Fruit fly (Drosophila melanogaster) whole organism, embryonic: Measurements from ENCODE around the gene Ugt37D1.

Experiments used
- Blimp-1 ChIP-seq: fragments of 200-800 bp; sonication (Bioruptor generic); optimal IDR thresholded peaks from 3 replicates; lab custom pipeline; 2018; ENCODE audit warnings: missing biosample characterization, missing genetic modification characterization, mild to moderate bottlenecking, moderate library complexity, missing genetic modification reagents
- CG10462 ChIP-seq: fragments of 200-800 bp; sonication (Bioruptor generic); optimal IDR thresholded peaks from 2 replicates; lab custom pipeline; 2016; ENCODE audit warnings: missing biosample characterization, missing genetic modification characterization
- CG11247 ChIP-seq: fragments of 200-800 bp; sonication (Bioruptor generic); IDR thresholded peaks from 2 replicates; pipeline ENCODE4 v1.3.6; 2022; ENCODE audit warnings: missing biosample characterization, missing genetic modification characterization
- CG11456 ChIP-seq: fragments of 200-800 bp; sonication (Bioruptor generic); IDR thresholded peaks from 3 replicates; pipeline ENCODE4 v1.3.6; 2022; ENCODE audit warnings: missing biosample characterization, missing genetic modification characterization
- CG12071 ChIP-seq: fragments of 200-800 bp; sonication (Bioruptor generic); optimal IDR thresholded peaks from 3 replicates; lab custom pipeline; 2018; ENCODE audit warnings: missing biosample characterization, mild to moderate bottlenecking, missing genetic modification characterization
- CG12104 ChIP-seq: fragments of 200-800 bp; sonication (Bioruptor generic); optimal IDR thresholded peaks from 3 replicates; lab custom pipeline; 2016; ENCODE audit warnings: missing biosample characterization, missing genetic modification characterization
- CG2116 ChIP-seq: fragments of 200-800 bp; sonication (Bioruptor generic); optimal IDR thresholded peaks from 3 replicates; lab custom pipeline; 2018; ENCODE audit warnings: missing biosample characterization, mild to moderate bottlenecking, missing genetic modification characterization
- CG31224 ChIP-seq: fragments of 200-800 bp; sonication (Bioruptor generic); IDR thresholded peaks from 2 replicates; pipeline ENCODE4 v1.3.6; 2022; ENCODE audit warnings: missing biosample characterization, missing genetic modification characterization
- CG31388 ChIP-seq: fragments of 200-800 bp; sonication (Bioruptor generic); optimal IDR thresholded peaks from 2 replicates; lab custom pipeline; 2016; ENCODE audit warnings: missing biosample characterization, missing genetic modification characterization
- CG31441 ChIP-seq: fragments of 200-800 bp; sonication (Bioruptor generic); IDR thresholded peaks from 2 replicates; pipeline ENCODE4 v1.3.6; 2022; ENCODE audit warnings: missing biosample characterization, missing genetic modification characterization
- CG32772 ChIP-seq: fragments of 200-800 bp; sonication (Bioruptor generic); IDR thresholded peaks from 2 replicates; pipeline ENCODE4 v1.3.6; 2022; ENCODE audit warnings: missing biosample characterization, missing genetic modification characterization
- CG42726 ChIP-seq: fragments of 200-800 bp; sonication (Bioruptor generic); IDR thresholded peaks from 2 replicates; pipeline ENCODE4 v1.3.6; 2022; ENCODE audit warnings: missing biosample characterization, missing genetic modification characterization; ENCODE audit not compliant: partially characterized antibody
- CG4360 ChIP-seq: fragments of 200-800 bp; sonication (Bioruptor generic); IDR thresholded peaks from 2 replicates; pipeline ENCODE4 v1.3.6; 2022; ENCODE audit warnings: missing biosample characterization, missing genetic modification characterization
- CG5180 ChIP-seq: fragments of 200-800 bp; sonication (Bioruptor generic); optimal IDR thresholded peaks from 3 replicates; lab custom pipeline; 2017; ENCODE audit warnings: missing biosample characterization, missing genetic modification characterization, mild to moderate bottlenecking, moderate library complexity, missing genetic modification reagents
- CG6654 ChIP-seq: fragments of 200-800 bp; sonication (Bioruptor generic); optimal IDR thresholded peaks from 2 replicates; lab custom pipeline; 2017; ENCODE audit warnings: missing biosample characterization, mild to moderate bottlenecking, missing genetic modification characterization
- CG8290 ChIP-seq, 3 experiments: fragments of 200-800 bp; sonication (Bioruptor generic); optimal IDR thresholded peaks; 2 replicates each; lab custom pipeline; 2016 to 2019; ENCODE audit warnings: missing biosample characterization in 3 of 3, missing genetic modification characterization in 3 of 3, mild to moderate bottlenecking in 2 of 3, moderate library complexity in 1 of 3
- CG9817 ChIP-seq: fragments of 200-800 bp; sonication (Bioruptor generic); optimal IDR thresholded peaks from 2 replicates; lab custom pipeline; 2018; ENCODE audit warnings: missing biosample characterization, mild to moderate bottlenecking, missing genetic modification characterization, moderate library complexity
- CkIIα-i1 ChIP-seq: fragments of 200-800 bp; sonication (Bioruptor generic); IDR thresholded peaks from 2 replicates; pipeline ENCODE4 v1.3.6; 2022; ENCODE audit warnings: missing biosample characterization, missing genetic modification characterization
- CrebB ChIP-seq: fragments of 200-800 bp; sonication (Bioruptor generic); optimal IDR thresholded peaks from 3 replicates; lab custom pipeline; 2018; ENCODE audit warnings: missing biosample characterization, mild to moderate bottlenecking, missing genetic modification characterization
- Dfd ChIP-seq, 2 experiments: fragments of >200 bp; optimal IDR thresholded peaks; 2 replicates each; lab custom pipeline; 2017; ENCODE audit warnings: missing biosample characterization in 2 of 2, missing genetic modification characterization in 2 of 2
- Dll ChIP-seq: fragments of 200-800 bp; sonication (Bioruptor generic); IDR thresholded peaks from 4 replicates; pipeline ENCODE4 v1.3.6; 2022; ENCODE audit warnings: missing biosample characterization, missing genetic modification characterization; ENCODE audit not compliant: partially characterized antibody
- ERR ChIP-seq: fragments of 200-800 bp; sonication (Bioruptor generic); optimal IDR thresholded peaks from 2 replicates; lab custom pipeline; 2016; ENCODE audit warnings: missing biosample characterization, missing genetic modification characterization
- Six4 ChIP-seq: fragments of 200-800 bp; sonication (Bioruptor generic); optimal IDR thresholded peaks from 2 replicates; lab custom pipeline; 2016; ENCODE audit warnings: missing biosample characterization, missing genetic modification characterization
- Xbp1 ChIP-seq: fragments of 200-800 bp; sonication (Bioruptor generic); optimal IDR thresholded peaks from 3 replicates; lab custom pipeline; 2016; ENCODE audit warnings: missing biosample characterization, mild to moderate bottlenecking, missing genetic modification characterization
- abd-A ChIP-seq: fragments of 200-800 bp; sonication (Bioruptor generic); optimal IDR thresholded peaks from 3 replicates; lab custom pipeline; 2019; ENCODE audit warnings: missing biosample characterization, mild to moderate bottlenecking, missing genetic modification characterization, moderate library complexity
- ac ChIP-seq: fragments of 200-800 bp; sonication (Bioruptor generic); optimal IDR thresholded peaks from 3 replicates; lab custom pipeline; 2017; ENCODE audit warnings: missing biosample characterization, mild to moderate bottlenecking, missing genetic modification characterization
- al ChIP-seq: fragments of 200-800 bp; sonication (Bioruptor generic); IDR thresholded peaks from 2 replicates; pipeline ENCODE4 v1.3.6; 2022; ENCODE audit warnings: missing biosample characterization, missing genetic modification characterization
- ato ChIP-seq: fragments of 200-800 bp; sonication (Bioruptor generic); IDR thresholded peaks from 2 replicates; pipeline ENCODE4 v1.3.6; 2022; ENCODE audit warnings: missing biosample characterization, missing genetic modification characterization; ENCODE audit not compliant: partially characterized antibody
- cato ChIP-seq: fragments of 200-800 bp; sonication (Bioruptor generic); optimal IDR thresholded peaks from 2 replicates; lab custom pipeline; 2016; ENCODE audit warnings: missing biosample characterization, missing genetic modification characterization, borderline replicate concordance
- dan ChIP-seq: fragments of 200-800 bp; sonication (Bioruptor generic); IDR thresholded peaks from 2 replicates; pipeline ENCODE4 v1.3.6; 2022; ENCODE audit warnings: missing biosample characterization, missing genetic modification characterization
- ems ChIP-seq: fragments of 200-800 bp; sonication (Bioruptor generic); optimal IDR thresholded peaks from 3 replicates; lab custom pipeline; 2016; ENCODE audit warnings: missing biosample characterization, missing genetic modification characterization
- fd3F ChIP-seq: fragments of 200-800 bp; sonication (Bioruptor generic); optimal IDR thresholded peaks from 2 replicates; lab custom pipeline; 2018; ENCODE audit warnings: missing biosample characterization, mild to moderate bottlenecking, missing genetic modification characterization, moderate library complexity
- gem ChIP-seq: fragments of 200-800 bp; sonication (Bioruptor generic); optimal IDR thresholded peaks from 2 replicates; lab custom pipeline; 2019; ENCODE audit warnings: missing biosample characterization, mild to moderate bottlenecking, missing genetic modification characterization, moderate library complexity
- jing ChIP-seq: fragments of 200-800 bp; sonication (Bioruptor generic); optimal IDR thresholded peaks from 2 replicates; lab custom pipeline; 2018; ENCODE audit warnings: missing biosample characterization, mild to moderate bottlenecking, missing genetic modification characterization
- kni ChIP-seq: fragments of 200-800 bp; sonication (Bioruptor generic); optimal IDR thresholded peaks from 3 replicates; lab custom pipeline; 2017; ENCODE audit warnings: mild to moderate bottlenecking, missing biosample characterization, missing genetic modification reagents, missing genetic modification characterization
- lab ChIP-seq: fragments of 200-800 bp; sonication (Bioruptor generic); optimal IDR thresholded peaks from 3 replicates; lab custom pipeline; 2017; ENCODE audit warnings: missing biosample characterization, missing genetic modification characterization, mild to moderate bottlenecking, moderate library complexity, missing genetic modification reagents
- mam ChIP-seq: fragments of 200-800 bp; sonication (Bioruptor generic); optimal IDR thresholded peaks from 3 replicates; lab custom pipeline; 2016; ENCODE audit warnings: missing biosample characterization, missing genetic modification characterization
- otp ChIP-seq: fragments of 200-800 bp; sonication (Bioruptor generic); IDR thresholded peaks from 3 replicates; pipeline ENCODE4, ENCODE4 v1.3.6; 2022; ENCODE audit warnings: missing biosample characterization, missing genetic modification characterization
- psq ChIP-seq: fragments of 200-800 bp; sonication (Bioruptor generic); optimal IDR thresholded peaks from 2 replicates; lab custom pipeline; 2017; ENCODE audit warnings: missing biosample characterization, missing genetic modification characterization
- repo ChIP-seq: fragments of 200-800 bp; sonication (Bioruptor generic); optimal IDR thresholded peaks from 2 replicates; lab custom pipeline; 2016; ENCODE audit warnings: missing biosample characterization, missing genetic modification characterization
- ro ChIP-seq: fragments of 200-800 bp; sonication (Bioruptor generic); IDR thresholded peaks from 2 replicates; pipeline ENCODE4 v1.3.6; 2022; ENCODE audit warnings: missing biosample characterization, missing genetic modification characterization
- salm ChIP-seq: fragments of 200-800 bp; sonication (Bioruptor generic); optimal IDR thresholded peaks from 2 replicates; lab custom pipeline; 2018; ENCODE audit warnings: missing biosample characterization, mild to moderate bottlenecking, missing genetic modification characterization
- seq ChIP-seq: fragments of 200-800 bp; sonication (Bioruptor generic); IDR thresholded peaks from 2 replicates; pipeline ENCODE4 v1.3.6; 2022; ENCODE audit warnings: missing biosample characterization, missing genetic modification characterization
- unpg ChIP-seq: fragments of 200-800 bp; sonication (Bioruptor generic); optimal IDR thresholded peaks from 3 replicates; lab custom pipeline; 2018; ENCODE audit warnings: missing biosample characterization, mild to moderate bottlenecking, missing genetic modification characterization, moderate library complexity
- vvl ChIP-seq: fragments of 200-800 bp; sonication (Bioruptor generic); IDR thresholded peaks from 2 replicates; pipeline ENCODE4 v1.3.6; 2022; ENCODE audit warnings: missing biosample characterization, missing genetic modification characterization

The Ugt37D1 gene

DNA sequence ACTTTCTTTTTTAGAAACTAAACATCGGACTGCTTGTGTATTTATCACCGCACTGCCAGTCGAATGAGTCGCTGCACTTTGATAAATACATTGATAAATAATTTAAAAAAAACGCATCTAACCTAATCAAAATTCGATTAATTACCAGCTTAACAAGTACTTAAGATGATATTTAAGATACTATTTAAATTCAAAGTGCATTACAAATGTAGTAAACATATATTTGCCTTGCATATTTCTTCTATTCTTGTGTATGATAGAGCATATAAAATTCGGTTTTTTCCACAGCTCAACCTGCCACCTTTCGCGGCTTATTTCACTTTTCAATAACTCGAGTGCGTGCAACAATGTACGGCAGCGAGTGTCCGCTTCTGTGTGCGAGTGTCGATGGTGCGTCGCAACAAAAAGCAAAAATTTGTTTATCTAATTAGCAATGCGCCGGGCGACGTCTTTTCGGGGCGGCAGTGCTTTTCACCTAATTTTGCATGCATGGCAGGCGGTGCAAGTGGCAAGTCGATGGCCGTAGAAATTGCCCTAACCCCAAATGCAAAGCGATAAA lies 5.6 kb downstream of the Ugt37D1 start, which contains the start of gene CG13272 (continued):
- TF ChIP-seq vvl (GFP tag; lab: Robert Waterston, UW) (peak; percentile 20; the same call in 1 of the 2 replicates), CG6654 (no peak), Blimp-1 (GFP tag; lab: Kevin White, UChicago) (peak; percentile 82), CG31388 (no peak)

DNA sequence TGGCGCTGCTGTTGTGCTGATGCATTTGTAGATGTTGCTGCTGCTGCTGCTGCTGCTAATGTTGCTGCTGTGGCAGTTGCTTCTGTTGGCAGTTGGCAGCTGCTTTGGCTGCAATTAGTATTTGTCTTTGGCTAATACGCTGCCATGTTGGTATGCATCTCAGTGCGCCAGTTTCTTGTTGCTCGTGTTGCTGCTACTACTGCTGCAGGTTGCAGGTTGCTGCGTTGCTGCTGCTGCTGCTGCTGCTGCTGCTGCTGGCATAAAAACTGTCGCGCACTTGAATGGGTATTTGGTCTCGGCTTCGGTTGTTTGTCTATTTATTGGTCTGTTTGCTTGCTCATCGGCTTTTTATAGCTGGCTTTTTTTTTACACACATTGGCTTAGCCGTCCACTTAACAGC lies 9.9 kb downstream of the Ugt37D1 start:
- TF ChIP-seq cato (GFP tag; lab: Kevin White, UChicago) (no peak), Dll (GFP tag; lab: Robert Waterston, UW) (no peak), CrebB (tag; lab: Kevin White, UChicago) (no peak), ato (no peak), fd3F (no peak), ac (GFP tag; lab: Kevin White, UChicago) (no peak), CG31441 (GFP tag; lab: Robert Waterston, UW) (no peak), lab (GFP tag; lab: Kevin White, UChicago) (no peak), CG32772 (no peak), CG2116 (no peak), ERR (GFP tag; lab: Kevin White, UChicago) (no peak), repo (GFP tag; lab: Kevin White, UChicago) (no peak), CkIIα-i1 (GFP tag; lab: Robert Waterston, UW) (no peak), CG9817 (tag; lab: Kevin White, UChicago) (no peak), CG11456 (GFP tag; lab: Robert Waterston, UW) (no peak)

DNA sequence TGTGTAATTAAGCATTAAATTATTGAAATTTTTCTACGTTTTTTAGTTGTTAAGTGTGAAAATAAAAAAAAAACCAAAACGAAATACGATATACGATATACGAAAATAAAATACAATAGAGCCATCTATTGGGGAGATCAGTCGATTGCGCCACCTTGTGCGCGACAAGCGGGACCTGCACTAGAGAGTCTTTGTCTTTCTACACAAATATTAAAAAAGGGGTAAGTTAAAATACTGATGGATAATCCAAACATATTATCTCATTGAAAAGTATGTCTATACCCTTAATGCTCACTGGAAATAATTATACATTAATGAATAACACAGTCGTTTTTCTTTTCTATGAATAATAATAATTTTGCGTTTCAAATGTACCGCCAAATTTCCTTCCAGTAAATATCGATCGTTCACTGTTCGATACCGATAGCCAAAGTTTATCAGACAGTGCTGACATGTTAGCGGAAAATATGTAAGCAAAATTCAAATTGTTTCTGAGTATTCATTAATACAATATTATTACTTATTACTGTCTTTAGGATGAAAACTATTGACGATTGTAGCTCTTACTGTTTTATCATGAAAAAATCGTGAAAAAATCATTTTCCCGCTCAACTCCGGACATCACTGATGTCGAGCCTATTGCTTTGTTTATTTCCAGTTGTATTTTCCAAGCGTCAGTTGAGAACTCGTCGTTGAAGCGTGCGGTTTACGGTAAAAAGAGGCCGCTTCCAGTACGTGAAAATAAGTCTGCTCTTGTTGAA lies 17.3 kb downstream of the Ugt37D1 start, which contains the start of gene mdy:
TSS of gene mdy (plus strand) at position 672 of the 761 bp plus-strand sequence.
- TF ChIP-seq al (GFP tag; lab: Robert Waterston, UW) (peak; percentile 70), otp (GFP tag; lab: Robert Waterston, UW) (0 out of 3 replicates have a peak, but pooled peaks have one; percentile 57), ems (GFP tag; lab: Kevin White, UChicago) (peak; percentile 48), Six4 (GFP tag; lab: Kevin White, UChicago) (peak; percentile 33), gem (tag; lab: Kevin White, UChicago) (peak; percentile 79), CG8290 (GFP tag; optimal IDR thresholded peaks at IDR 0.05; lab: Kevin White, UChicago) (peak; percentile 68), CG8290 (tag; optimal IDR thresholded peaks at IDR 0.05; lab: Kevin White, UChicago) (peak in 1 of 2 experiments; percentile 66), CG4360 (GFP tag; lab: Robert Waterston, UW) (peak; percentile 33), jing (GFP tag; lab: Kevin White, UChicago) (no peak), CG31224 (GFP tag; lab: Robert Waterston, UW) (peak; percentile 38; the same call in 1 of the 2 replicates), CG5180 (GFP tag; lab: Kevin White, UChicago) (peak; percentile 5), CG11247 (GFP tag; lab: Robert Waterston, UW) (peak; percentile 64), CG10462 (GFP tag; lab: Kevin White, UChicago) (peak; percentile 45), CG32772 (peak; percentile 45; the same call in 1 of the 2 replicates), CG12104 (GFP tag; lab: Kevin White, UChicago) (peak; percentile 56), CG42726 (GFP tag; lab: Robert Waterston, UW) (0 out of 2 replicates have a peak, but pooled peaks have one; percentile 29), CG12071 (GFP tag; lab: Kevin White, UChicago) (no peak), kni (GFP tag; lab: Kevin White, UChicago) (peak; percentile 8), unpg (GFP tag; lab: Kevin White, UChicago) (peak; percentile 50), salm (tag; lab: Kevin White, UChicago) (no peak), Dfd (GFP tag; optimal IDR thresholded peaks at IDR 0.05; lab: Kevin White, UChicago) (no peak), psq (GFP tag; lab: Kevin White, UChicago) (no peak), mam (GFP tag; lab: Kevin White, UChicago) (peak; percentile 33), vvl (GFP tag; lab: Robert Waterston, UW) (peak; percentile 75), seq (GFP tag; lab: Robert Waterston, UW) (peak; percentile 44; the same call in 1 of the 2 replicates), Xbp1 (GFP tag; lab: Kevin White, UChicago) (peak; percentile 72), abd-A (tag; lab: Kevin White, UChicago) (no peak), dan (GFP tag; lab: Robert Waterston, UW) (no peak), ro (no peak)
